Worm (Caenorhabditis elegans) whole organism, L1 larva: ENCODE data around the gene oig-2.

Experiments used
- aha-1 ChIP-seq: fragments of 150-350 bp; optimal IDR thresholded peaks from 2 replicates; lab custom pipeline; 2014; ENCODE audit warnings: missing biosample characterization, missing genetic modification characterization
- alr-1 ChIP-seq: fragments of 200-800 bp; sonication (Bioruptor generic); optimal IDR thresholded peaks from 2 replicates; lab custom pipeline; 2018; ENCODE audit warnings: borderline replicate concordance, mild to moderate bottlenecking, missing genetic modification characterization, missing compliant biosample characterization
- ama-1 ChIP-seq: fragments of 150-350 bp; optimal IDR thresholded peaks from 2 replicates; lab custom pipeline; 2014
- dsc-1 ChIP-seq: sonication (generic microtip); optimal IDR thresholded peaks from 2 replicates; lab custom pipeline; 2016; ENCODE audit warnings: mild to moderate bottlenecking, missing genetic modification characterization, missing compliant biosample characterization
- efl-1 ChIP-seq, 4 experiments: fragments of 150-350 bp; optimal IDR thresholded peaks in 3 of 4; peaks in 1 of 4; 1 replicate in 1 of 4; 2 replicates in 3 of 4; lab custom pipeline; 2014; ENCODE audit warnings: missing biosample characterization in 2 of 4, missing genetic modification characterization in 2 of 4, missing genetic modification reagents in 2 of 4
- egl-27 ChIP-seq, 2 experiments: fragments of 150-350 bp in 1 of 2; sonication (generic microtip); optimal IDR thresholded peaks; 3 replicates each; lab custom pipeline; 2017 to 2018; ENCODE audit warnings: missing biosample characterization in 2 of 2, missing genetic modification characterization in 2 of 2, missing genetic modification reagents in 2 of 2
- elt-2 ChIP-seq: sonication (generic microtip); optimal IDR thresholded peaks from 2 replicates; lab custom pipeline; 2016; ENCODE audit warnings: missing genetic modification characterization, mild to moderate bottlenecking, inconsistent platforms, missing compliant biosample characterization, missing genetic modification reagents
- ets-5 ChIP-seq: fragments of 200-800 bp; sonication (Bioruptor generic); IDR thresholded peaks from 2 replicates; pipeline ENCODE4 v1.3.6; 2022; ENCODE audit warnings: missing genetic modification characterization, missing compliant biosample characterization
- fkh-4 ChIP-seq: sonication (generic microtip); optimal IDR thresholded peaks from 2 replicates; lab custom pipeline; 2016; ENCODE audit warnings: missing compliant biosample characterization, missing genetic modification characterization, borderline replicate concordance
- grh-1 ChIP-seq: fragments of 200-800 bp; sonication (Bioruptor generic); IDR thresholded peaks from 2 replicates; pipeline ENCODE4 v1.3.6; 2022; ENCODE audit warnings: missing genetic modification reagents, missing genetic modification characterization, missing compliant biosample characterization
- hlh-17 ChIP-seq: fragments of 200-800 bp; sonication (Bioruptor generic); optimal IDR thresholded peaks from 2 replicates; lab custom pipeline; 2018; ENCODE audit warnings: missing genetic modification characterization, mild to moderate bottlenecking, missing compliant biosample characterization, moderate library complexity, borderline replicate concordance
- hpl-2 ChIP-seq: fragments of 150-350 bp; optimal IDR thresholded peaks from 2 replicates; lab custom pipeline; 2014; ENCODE audit warnings: missing biosample characterization, missing genetic modification reagents, missing genetic modification characterization
- irx-1 ChIP-seq: sonication (generic microtip); optimal IDR thresholded peaks from 2 replicates; lab custom pipeline; 2016; ENCODE audit warnings: missing genetic modification characterization, missing compliant biosample characterization
- isw-1 ChIP-seq: fragments of 200-800 bp; sonication (Bioruptor generic); IDR thresholded peaks from 2 replicates; pipeline ENCODE4 v1.3.6; 2022; ENCODE audit warnings: missing genetic modification characterization, missing compliant biosample characterization
- lin-14 ChIP-seq: fragments of 200-800 bp; sonication (Bioruptor generic); optimal IDR thresholded peaks from 2 replicates; lab custom pipeline; 2018; ENCODE audit warnings: mild to moderate bottlenecking, missing genetic modification characterization, moderate library complexity, missing compliant biosample characterization
- lin-35 ChIP-seq, 2 experiments: fragments of 150-350 bp; optimal IDR thresholded peaks; 2 replicates each; lab custom pipeline; 2014; ENCODE audit warnings: missing biosample characterization in 2 of 2, missing genetic modification characterization in 2 of 2, missing genetic modification reagents in 2 of 2
- lin-39 ChIP-seq: fragments of 150-350 bp; optimal IDR thresholded peaks from 2 replicates; lab custom pipeline; 2014; ENCODE audit warnings: missing biosample characterization, missing genetic modification reagents, missing genetic modification characterization
- lir-3 ChIP-seq: sonication (generic microtip); optimal IDR thresholded peaks from 2 replicates; lab custom pipeline; 2016; ENCODE audit warnings: mild to moderate bottlenecking, missing genetic modification characterization, moderate library complexity, missing compliant biosample characterization; ENCODE audit not compliant: poor library complexity
- lsy-2 ChIP-seq, 2 experiments: fragments of 150-350 bp; optimal IDR thresholded peaks; 2 replicates each; lab custom pipeline; 2014; ENCODE audit warnings: missing biosample characterization in 2 of 2, missing genetic modification characterization in 2 of 2
- mdl-1 ChIP-seq, 2 experiments: fragments of 150-350 bp; optimal IDR thresholded peaks; 2 replicates each; lab custom pipeline; 2014 to 2017; ENCODE audit warnings: missing biosample characterization in 2 of 2, missing genetic modification characterization in 2 of 2, inconsistent platforms in 1 of 2
- mep-1 ChIP-seq: fragments of 150-350 bp; optimal IDR thresholded peaks from 2 replicates; lab custom pipeline; 2014; ENCODE audit warnings: missing biosample characterization, missing genetic modification characterization
- nhr-11 ChIP-seq: fragments of 150-350 bp; optimal IDR thresholded peaks from 2 replicates; lab custom pipeline; 2014; ENCODE audit warnings: missing biosample characterization, missing genetic modification characterization
- nhr-12 ChIP-seq: sonication (generic microtip); optimal IDR thresholded peaks from 2 replicates; lab custom pipeline; 2017; ENCODE audit warnings: missing biosample characterization, missing genetic modification characterization
- nhr-20 ChIP-seq: sonication (generic microtip); optimal IDR thresholded peaks from 2 replicates; lab custom pipeline; 2016; ENCODE audit warnings: mild to moderate bottlenecking, missing genetic modification characterization, missing compliant biosample characterization
- nhr-71 ChIP-seq: sonication (generic microtip); optimal IDR thresholded peaks from 2 replicates; lab custom pipeline; 2016; ENCODE audit warnings: mild to moderate bottlenecking, missing genetic modification characterization, moderate library complexity, missing compliant biosample characterization
- nhr-85 ChIP-seq: sonication (generic microtip); peaks from one replicate; lab custom pipeline; 2016; ENCODE audit warnings: missing genetic modification characterization, inconsistent platforms, missing compliant biosample characterization
- nhr-90 ChIP-seq: sonication (generic microtip); optimal IDR thresholded peaks from 2 replicates; lab custom pipeline; 2016; ENCODE audit warnings: mild to moderate bottlenecking, missing genetic modification characterization, missing compliant biosample characterization; ENCODE audit not compliant: poor library complexity
- pag-3 ChIP-seq: sonication (generic microtip); optimal IDR thresholded peaks from 2 replicates; lab custom pipeline; 2017; ENCODE audit warnings: missing genetic modification characterization, mild to moderate bottlenecking, missing compliant biosample characterization, antibody characterized with exemption, borderline replicate concordance; ENCODE audit not compliant: insufficient read depth
- pax-3 ChIP-seq: fragments of 200-800 bp; sonication (Bioruptor generic); optimal IDR thresholded peaks from 2 replicates; lab custom pipeline; 2018; ENCODE audit warnings: mild to moderate bottlenecking, missing genetic modification characterization, moderate library complexity, missing compliant biosample characterization
- pqm-1 ChIP-seq: sonication (generic microtip); optimal IDR thresholded peaks from 3 replicates; lab custom pipeline; 2017; ENCODE audit warnings: missing biosample characterization, missing genetic modification characterization
- rnt-1 ChIP-seq: sonication (generic microtip); optimal IDR thresholded peaks from 2 replicates; lab custom pipeline; 2016; ENCODE audit warnings: mild to moderate bottlenecking, missing genetic modification characterization, moderate library complexity, missing compliant biosample characterization
- skn-1 ChIP-seq: fragments of 150-350 bp; optimal IDR thresholded peaks from 2 replicates; lab custom pipeline; 2014; ENCODE audit warnings: missing biosample characterization, missing genetic modification characterization
- snpc-4 ChIP-seq: fragments of 150-350 bp; optimal IDR thresholded peaks from 2 replicates; lab custom pipeline; 2014; ENCODE audit warnings: missing biosample characterization, missing genetic modification characterization
- snu-23 ChIP-seq: sonication (generic microtip); optimal IDR thresholded peaks from 2 replicates; lab custom pipeline; 2016; ENCODE audit warnings: missing genetic modification characterization, missing compliant biosample characterization
- sox-4 ChIP-seq: sonication (generic microtip); optimal IDR thresholded peaks from 2 replicates; lab custom pipeline; 2016; ENCODE audit warnings: missing genetic modification characterization, missing compliant biosample characterization
- swsn-7 ChIP-seq: sonication (generic microtip); optimal IDR thresholded peaks from 2 replicates; lab custom pipeline; 2016; ENCODE audit warnings: missing genetic modification characterization, missing compliant biosample characterization
- tbx-2 ChIP-seq: sonication (generic microtip); optimal IDR thresholded peaks from 2 replicates; lab custom pipeline; 2016; ENCODE audit warnings: missing genetic modification characterization, missing compliant biosample characterization
- unc-98 ChIP-seq: fragments of 200-800 bp; sonication (Bioruptor generic); IDR thresholded peaks from 2 replicates; pipeline ENCODE4 v1.3.6; 2022; ENCODE audit warnings: missing genetic modification characterization, missing compliant biosample characterization
- xbp-1 ChIP-seq: sonication (generic microtip); optimal IDR thresholded peaks from 2 replicates; lab custom pipeline; 2016; ENCODE audit warnings: missing genetic modification characterization, missing compliant biosample characterization

oig-2 gene

ce11 chrII:12996249-12996648 lies 11.7 kb downstream of the oig-2 start, which contains the start of gene hphd-1 (continued):
- no peak for TF ChIP-seq pag-3 (tag; lab: Kevin White, UChicago)
- TF ChIP-seq swsn-7: peak; percentile 29
- TF ChIP-seq rnt-1 (tag; lab: Kevin White, UChicago): peak; percentile 15
- peak; percentile 53 for TF ChIP-seq mep-1 (tag; lab: Kevin White, UChicago)
- TF ChIP-seq grh-1 (GFP tag; lab: Robert Waterston, UW): peak; percentile 43; the same call in 1 of the 2 replicates
- peak in 1 of 2 experiments; percentile 67 for TF ChIP-seq lin-35 (GFP tag; optimal IDR thresholded peaks at IDR 0.05; lab: Kevin White, UChicago)
- peak; percentile 90 for TF ChIP-seq nhr-71 (tag; lab: Kevin White, UChicago)
- TF ChIP-seq efl-1 (optimal IDR thresholded peaks at IDR 0.05; lab: Kevin White, UChicago): peak; percentile 34
- TF ChIP-seq efl-1 (GFP tag; optimal IDR thresholded peaks at IDR 0.05 in 1 of 2; lab: Kevin White, UChicago): no peak
- no peak for TF ChIP-seq sox-4 (tag; lab: Kevin White, UChicago)
- TF ChIP-seq irx-1 (tag; lab: Kevin White, UChicago): no peak
- no peak for TF ChIP-seq snpc-4 (tag; lab: Kevin White, UChicago)
- no peak for TF ChIP-seq hpl-2 (GFP tag; lab: Kevin White, UChicago)
- TF ChIP-seq unc-98 (GFP tag; lab: Robert Waterston, UW): no peak
- no peak for TF ChIP-seq skn-1
- peak in 1 of 2 experiments; percentile 85 for TF ChIP-seq mdl-1 (tag; optimal IDR thresholded peaks at IDR 0.05; lab: Kevin White, UChicago)
- no peak for TF ChIP-seq nhr-12 (tag; lab: Kevin White, UChicago)
- TF ChIP-seq nhr-20 (tag; lab: Kevin White, UChicago): peak; percentile 73
- TF ChIP-seq lin-14 (GFP tag; lab: Kevin White, UChicago): peak; percentile 73
- TF ChIP-seq tbx-2: peak; percentile 26
- TF ChIP-seq aha-1 (tag; lab: Kevin White, UChicago): no peak
- no peak for TF ChIP-seq alr-1 (tag; lab: Kevin White, UChicago)
- TF ChIP-seq xbp-1 (tag; lab: Kevin White, UChicago): no peak
- no peak for TF ChIP-seq lir-3 (tag; lab: Kevin White, UChicago)
- peak; percentile 12 to 47 for TF ChIP-seq lsy-2 (tag; optimal IDR thresholded peaks at IDR 0.05; lab: Kevin White, UChicago)
- TF ChIP-seq fkh-4 (tag; lab: Kevin White, UChicago): no peak

DNA sequence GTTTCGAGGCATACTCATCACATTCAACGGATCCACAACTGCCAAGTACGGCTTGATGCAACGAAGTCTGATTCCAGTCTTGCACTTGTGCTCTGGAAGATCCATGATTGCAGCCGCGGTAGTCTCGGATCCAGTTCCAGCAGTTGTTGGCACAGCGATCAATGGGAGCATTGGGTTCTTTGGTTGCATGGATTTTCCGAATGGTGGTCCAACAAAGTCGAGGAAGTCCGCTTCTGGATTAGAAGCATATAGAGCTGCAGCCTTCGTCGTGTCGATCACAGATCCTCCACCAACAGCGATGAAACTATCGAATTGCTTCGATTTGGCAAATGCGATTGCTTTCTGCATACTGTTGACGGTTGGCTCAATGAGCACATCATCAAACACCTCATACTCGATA lies 12.6 kb downstream of the oig-2 start:
- TF ChIP-seq rnt-1 (tag; lab: Kevin White, UChicago) (no peak), hlh-17 (GFP tag; lab: Kevin White, UChicago) (no peak), elt-2 (tag; lab: Kevin White, UChicago) (no peak), ets-5 (no peak), irx-1 (tag; lab: Kevin White, UChicago) (no peak), lin-39 (tag; lab: Kevin White, UChicago) (no peak), nhr-11 (tag; lab: Kevin White, UChicago) (no peak), dsc-1 (no peak), pax-3 (tag; lab: Kevin White, UChicago) (no peak), isw-1 (no peak)

DNA sequence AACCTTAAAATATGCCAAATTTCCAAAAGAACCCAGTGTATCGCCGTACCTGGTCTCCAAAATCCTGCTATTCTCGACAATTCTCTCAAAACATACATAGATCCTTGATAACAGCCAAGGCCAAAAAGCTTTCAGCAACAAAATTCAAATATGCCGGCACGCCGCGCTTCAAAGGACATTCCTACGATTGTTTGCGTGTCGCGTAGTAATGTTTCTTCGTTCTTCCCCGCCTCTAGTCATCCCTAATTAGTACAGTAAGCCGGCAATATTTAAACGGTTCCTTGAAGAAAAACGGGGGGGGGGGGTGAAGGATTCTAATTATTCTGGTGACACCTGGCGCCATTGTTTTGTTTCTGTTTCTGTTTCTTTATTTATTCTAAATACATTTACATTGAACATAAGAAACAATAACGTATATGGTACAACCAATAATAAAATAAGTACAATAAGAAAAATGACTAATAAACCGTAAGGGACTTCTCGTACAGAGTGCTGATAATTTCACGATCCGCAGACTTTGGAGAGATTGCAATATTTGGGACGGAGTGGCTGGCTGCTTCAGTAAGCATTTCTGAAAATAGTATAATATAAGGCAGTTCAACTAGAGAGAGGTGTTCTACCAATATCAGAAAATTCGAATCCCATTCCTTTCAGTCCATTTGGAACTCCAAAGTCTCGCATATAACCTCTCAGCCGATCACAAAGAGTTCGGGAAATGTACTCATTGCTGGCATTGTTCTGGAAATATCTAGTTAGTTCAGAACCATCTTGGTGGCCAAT lies 13.8 kb downstream of the oig-2 start:
- no peak for TF ChIP-seq pqm-1 (tag; lab: Kevin White, UChicago)
- TF ChIP-seq nhr-71 (tag; lab: Kevin White, UChicago): peak; percentile 34
- peak; percentile 47 for TF ChIP-seq nhr-90
- peak; percentile 38 for TF ChIP-seq nhr-85 (tag; lab: Kevin White, UChicago)
- peak; percentile 23 for TF ChIP-seq snu-23 (GFP tag; lab: Kevin White, UChicago)
- TF ChIP-seq elt-2 (tag; lab: Kevin White, UChicago): peak; percentile 68
- TF ChIP-seq egl-27 (tag; optimal IDR thresholded peaks at IDR 0.05; lab: Kevin White, UChicago): no peak
- peak; percentile 64 for TF ChIP-seq ama-1
